Fruit fly (Drosophila melanogaster): ENCODE measurements around the gene CG15814.

- TF ChIP-seq insv (optimal IDR thresholded peaks at IDR 0.05): no peak
- no peak for TF ChIP-seq Sin3A (optimal IDR thresholded peaks at IDR 0.05)
- TF ChIP-seq Myc (optimal IDR thresholded peaks at IDR 0.05): no peak
- no peak for TF ChIP-seq ttk (optimal IDR thresholded peaks at IDR 0.05)
These were observed 8.2 kb downstream of the CG15814 start, which contains the start of gene Taf9 for dm6 chrX:17841923-17842322.

Data from Kc167 (cell line).